Fruit fly (Drosophila melanogaster) whole organism, embryonic: ENCODE data around the gene Cyp28d2.

Source experiments
- Aef1 ChIP-seq: fragments of 200-800 bp; sonication (Bioruptor generic); IDR thresholded peaks from 3 replicates; pipeline ENCODE4 v1.3.6; 2022; ENCODE audit warnings: missing biosample characterization, missing genetic modification characterization
- B-H1 ChIP-seq: fragments of 200-800 bp; sonication (Bioruptor generic); IDR thresholded peaks from 3 replicates; pipeline ENCODE4 v1.3.6; 2022; ENCODE audit warnings: missing biosample characterization, missing genetic modification characterization
- CG10267 ChIP-seq: fragments of 200-800 bp; sonication (Bioruptor generic); optimal IDR thresholded peaks from 2 replicates; lab custom pipeline; 2018; ENCODE audit warnings: missing biosample characterization, mild to moderate bottlenecking, missing genetic modification characterization, moderate library complexity
- CG10366 ChIP-seq: fragments of 200-800 bp; sonication (Bioruptor generic); IDR thresholded peaks from 2 replicates; pipeline ENCODE4 v1.3.6; 2022; ENCODE audit warnings: missing biosample characterization, missing genetic modification characterization
- CG13123 ChIP-seq: fragments of 200-800 bp; sonication (Bioruptor generic); optimal IDR thresholded peaks from 2 replicates; lab custom pipeline; 2016; ENCODE audit warnings: missing biosample characterization, missing genetic modification characterization
- CG14441 ChIP-seq: fragments of 200-800 bp; sonication (Bioruptor generic); IDR thresholded peaks from 2 replicates; pipeline ENCODE4 v1.3.6; 2022; ENCODE audit warnings: missing biosample characterization, missing genetic modification characterization
- CG15479 ChIP-seq: fragments of 200-800 bp; sonication (Bioruptor generic); optimal IDR thresholded peaks from 3 replicates; lab custom pipeline; 2019; ENCODE audit warnings: missing biosample characterization, mild to moderate bottlenecking, missing genetic modification characterization, moderate library complexity
- CG17328 ChIP-seq: fragments of 200-800 bp; sonication (Bioruptor generic); IDR thresholded peaks from 2 replicates; pipeline ENCODE4 v1.3.6; 2022; ENCODE audit warnings: missing biosample characterization, missing genetic modification characterization
- CG18619 ChIP-seq: fragments of 200-800 bp; sonication (Bioruptor generic); optimal IDR thresholded peaks from 3 replicates; lab custom pipeline; 2017; ENCODE audit warnings: missing biosample characterization, mild to moderate bottlenecking, missing genetic modification characterization
- CG2678 ChIP-seq: fragments of 200-800 bp; sonication (Bioruptor generic); optimal IDR thresholded peaks from 3 replicates; lab custom pipeline; 2019; ENCODE audit warnings: missing biosample characterization, mild to moderate bottlenecking, missing genetic modification characterization, moderate library complexity
- CG2712 ChIP-seq: fragments of 200-800 bp; optimal IDR thresholded peaks from 3 replicates; lab custom pipeline; 2019; ENCODE audit warnings: missing biosample characterization, mild to moderate bottlenecking, missing genetic modification characterization, moderate library complexity
- CG31388 ChIP-seq: fragments of 200-800 bp; sonication (Bioruptor generic); optimal IDR thresholded peaks from 2 replicates; lab custom pipeline; 2016; ENCODE audit warnings: missing biosample characterization, missing genetic modification characterization
- CG33213 ChIP-seq: fragments of 200-800 bp; sonication (Bioruptor generic); optimal IDR thresholded peaks from 3 replicates; lab custom pipeline; 2016; ENCODE audit warnings: missing biosample characterization, missing genetic modification characterization
- CG4328 ChIP-seq: fragments of 200-800 bp; sonication (Bioruptor generic); optimal IDR thresholded peaks from 3 replicates; lab custom pipeline; 2017; ENCODE audit warnings: missing biosample characterization, missing genetic modification reagents, missing genetic modification characterization
- CG4707 ChIP-seq: fragments of 200-800 bp; sonication (Bioruptor generic); optimal IDR thresholded peaks from 2 replicates; lab custom pipeline; 2018; ENCODE audit warnings: missing biosample characterization, mild to moderate bottlenecking, missing genetic modification characterization, moderate library complexity
- CG5953 ChIP-seq: fragments of 200-800 bp; sonication (Bioruptor generic); IDR thresholded peaks from 2 replicates; pipeline ENCODE4 v1.3.6; 2022; ENCODE audit warnings: missing biosample characterization, missing genetic modification characterization
- CG7372 ChIP-seq: fragments of 200-800 bp; sonication (Bioruptor generic); IDR thresholded peaks from 2 replicates; pipeline ENCODE4 v1.3.6; 2022; ENCODE audit warnings: missing biosample characterization, missing genetic modification characterization
- CG7839 ChIP-seq: fragments of 200-800 bp; sonication (Bioruptor generic); optimal IDR thresholded peaks from 3 replicates; lab custom pipeline; 2018; ENCODE audit warnings: missing biosample characterization, mild to moderate bottlenecking, missing genetic modification characterization, moderate library complexity
- CG8388 ChIP-seq: fragments of 200-800 bp; sonication (Bioruptor generic); optimal IDR thresholded peaks from 2 replicates; lab custom pipeline; 2019; ENCODE audit warnings: missing biosample characterization, mild to moderate bottlenecking, missing genetic modification characterization, moderate library complexity
- CG9727 ChIP-seq: fragments of 200-800 bp; sonication (Bioruptor generic); optimal IDR thresholded peaks from 3 replicates; lab custom pipeline; 2017; ENCODE audit warnings: missing biosample characterization, mild to moderate bottlenecking, missing genetic modification characterization
- CTCF ChIP-seq: fragments of 200-800 bp; sonication (Bioruptor generic); optimal IDR thresholded peaks from 2 replicates; lab custom pipeline; 2017; ENCODE audit warnings: missing biosample characterization, mild to moderate bottlenecking, missing genetic modification characterization, moderate library complexity
- Dfd ChIP-seq, 2 experiments: fragments of >200 bp; optimal IDR thresholded peaks; 2 replicates each; lab custom pipeline; 2017; ENCODE audit warnings: missing biosample characterization in 2 of 2, missing genetic modification characterization in 2 of 2
- Dip2 ChIP-seq: fragments of 200-800 bp; sonication (Bioruptor generic); IDR thresholded peaks from 2 replicates; pipeline ENCODE4 v1.3.6; 2022; ENCODE audit warnings: missing biosample characterization, missing genetic modification characterization
- E2f2 ChIP-seq: fragments of 200-800 bp; sonication (Bioruptor generic); IDR thresholded peaks from 2 replicates; pipeline ENCODE4 v1.3.6; 2022; ENCODE audit warnings: missing biosample characterization, missing genetic modification characterization
- HmgZ ChIP-seq: fragments of 200-800 bp; sonication (Bioruptor generic); optimal IDR thresholded peaks from 2 replicates; lab custom pipeline; 2018; ENCODE audit warnings: missing biosample characterization, mild to moderate bottlenecking, missing genetic modification characterization
- Hr3 ChIP-seq: fragments of 200-800 bp; sonication (Bioruptor generic); optimal IDR thresholded peaks from 3 replicates; lab custom pipeline; 2016; ENCODE audit warnings: missing biosample characterization, missing genetic modification characterization
- NC2β ChIP-seq: fragments of 200-800 bp; sonication (Bioruptor generic); optimal IDR thresholded peaks from 2 replicates; lab custom pipeline; 2016; ENCODE audit warnings: missing biosample characterization, missing genetic modification characterization
- Ravus ChIP-seq: fragments of 200-800 bp; sonication (Bioruptor generic); IDR thresholded peaks from 2 replicates; pipeline ENCODE4 v1.3.6; 2022; ENCODE audit warnings: missing biosample characterization, missing genetic modification characterization
- Sox102F ChIP-seq: fragments of 200-800 bp; sonication (Bioruptor generic); optimal IDR thresholded peaks from 2 replicates; lab custom pipeline; 2018; ENCODE audit warnings: missing biosample characterization, mild to moderate bottlenecking, missing genetic modification characterization, moderate library complexity
- TFAM ChIP-seq: fragments of 200-800 bp; sonication (Bioruptor generic); optimal IDR thresholded peaks from 2 replicates; lab custom pipeline; 2017; ENCODE audit warnings: missing biosample characterization, missing genetic modification characterization, inconsistent platforms
- Vsx1 ChIP-seq: fragments of 200-800 bp; sonication (Bioruptor generic); optimal IDR thresholded peaks from 2 replicates; lab custom pipeline; 2017; ENCODE audit warnings: missing biosample characterization, mild to moderate bottlenecking, missing genetic modification characterization, missing genetic modification reagents
- ato ChIP-seq: fragments of 200-800 bp; sonication (Bioruptor generic); IDR thresholded peaks from 2 replicates; pipeline ENCODE4 v1.3.6; 2022; ENCODE audit warnings: missing biosample characterization, missing genetic modification characterization; ENCODE audit not compliant: partially characterized antibody
- cas ChIP-seq: fragments of 200-800 bp; sonication (Bioruptor generic); IDR thresholded peaks from 2 replicates; pipeline ENCODE4 v1.3.6; 2022; ENCODE audit warnings: missing biosample characterization, missing genetic modification characterization
- da ChIP-seq: fragments of 200-800 bp; sonication (Bioruptor generic); optimal IDR thresholded peaks from 2 replicates; lab custom pipeline; 2016; ENCODE audit warnings: missing biosample characterization, missing genetic modification characterization
- dati ChIP-seq: fragments of 200-800 bp; sonication (Bioruptor generic); IDR thresholded peaks from 2 replicates; pipeline ENCODE4 v1.3.6; 2022; ENCODE audit warnings: missing biosample characterization, missing genetic modification characterization
- fd3F ChIP-seq: fragments of 200-800 bp; sonication (Bioruptor generic); optimal IDR thresholded peaks from 2 replicates; lab custom pipeline; 2018; ENCODE audit warnings: missing biosample characterization, mild to moderate bottlenecking, missing genetic modification characterization, moderate library complexity
- ftz-f1 ChIP-seq: fragments of 200-800 bp; sonication (Bioruptor generic); optimal IDR thresholded peaks from 2 replicates; lab custom pipeline; 2016; ENCODE audit warnings: missing biosample characterization, missing genetic modification characterization
- lola ChIP-seq, 3 experiments: fragments of >200 bp in 2 of 3; fragments of 200-800 bp in 1 of 3; sonication (Bioruptor generic) in 1 of 3; optimal IDR thresholded peaks; 2 replicates each; lab custom pipeline; 2017 to 2019; ENCODE audit warnings: missing biosample characterization in 3 of 3, missing genetic modification characterization in 3 of 3, mild to moderate bottlenecking in 1 of 3, moderate library complexity in 1 of 3
- nau ChIP-seq: fragments of 200-800 bp; sonication (Bioruptor generic); optimal IDR thresholded peaks from 3 replicates; lab custom pipeline; 2017; ENCODE audit warnings: missing biosample characterization, mild to moderate bottlenecking, missing genetic modification characterization, missing genetic modification reagents
- oc ChIP-seq: fragments of 200-800 bp; sonication (Bioruptor generic); optimal IDR thresholded peaks from 2 replicates; lab custom pipeline; 2018; ENCODE audit warnings: missing biosample characterization, mild to moderate bottlenecking, missing genetic modification characterization, moderate library complexity
- onecut ChIP-seq: fragments of 200-800 bp; sonication (Bioruptor generic); IDR thresholded peaks from 2 replicates; pipeline ENCODE4 v1.3.6; 2022; ENCODE audit warnings: missing biosample characterization, missing genetic modification characterization
- pan ChIP-seq, 4 experiments: fragments of >200 bp in 3 of 4; fragments of 200-800 bp in 1 of 4; sonication (Bioruptor generic) in 1 of 4; optimal IDR thresholded peaks in 3 of 4; IDR thresholded peaks in 1 of 4; 2 replicates each; pipeline versions ENCODE4 v1.3.6 to Lab custom; 2017 to 2022; ENCODE audit warnings: missing biosample characterization in 2 of 4, missing genetic modification characterization in 2 of 4, mixed read lengths in 1 of 4
- pzg ChIP-seq: fragments of 200-800 bp; sonication (Bioruptor generic); optimal IDR thresholded peaks from 3 replicates; lab custom pipeline; 2018; ENCODE audit warnings: missing biosample characterization, mild to moderate bottlenecking, missing genetic modification characterization, moderate library complexity
- sob ChIP-seq: fragments of 200-800 bp; sonication (Bioruptor generic); IDR thresholded peaks from 2 replicates; pipeline ENCODE4 v1.3.6; 2022; ENCODE audit warnings: missing biosample characterization, missing genetic modification characterization
- ssp ChIP-seq: fragments of 200-800 bp; sonication (Bioruptor generic); IDR thresholded peaks from 2 replicates; pipeline ENCODE4 v1.3.6; 2022; ENCODE audit warnings: missing biosample characterization, missing genetic modification characterization
- ttk ChIP-seq: fragments of 200-800 bp; sonication (Bioruptor generic); IDR thresholded peaks from 2 replicates; pipeline ENCODE4 v2.1.2; 2022; ENCODE audit warnings: missing biosample characterization, missing genetic modification characterization
- unpg ChIP-seq: fragments of 200-800 bp; sonication (Bioruptor generic); optimal IDR thresholded peaks from 3 replicates; lab custom pipeline; 2018; ENCODE audit warnings: missing biosample characterization, mild to moderate bottlenecking, missing genetic modification characterization, moderate library complexity
- vfl ChIP-seq: fragments of 200-800 bp; sonication (Bioruptor generic); optimal IDR thresholded peaks from 2 replicates; lab custom pipeline; 2016; ENCODE audit warnings: missing biosample characterization, missing genetic modification characterization
- yki ChIP-seq: fragments of >200 bp; optimal IDR thresholded peaks from 3 replicates; lab custom pipeline; 2018
- zfh2 ChIP-seq: fragments of 200-800 bp; sonication (Bioruptor generic); optimal IDR thresholded peaks from 2 replicates; lab custom pipeline; 2016; ENCODE audit warnings: missing biosample characterization, missing genetic modification characterization

The Cyp28d2 gene

dm6 chr2L:5225547-5226213 is 18.6 kb downstream of the Cyp28d2 start (continued):
- TF ChIP-seq pan (optimal IDR thresholded peaks at IDR 0.05; lab: Kevin White, UChicago) (no peak), pan (GFP tag; optimal IDR thresholded peaks at IDR 0.05 in 1 of 2, IDR thresholded peaks at IDR 0.05 in 1 of 2) (peak in 1 of 2 experiments; percentile 36), CTCF (GFP tag; lab: Kevin White, UChicago) (peak; percentile 6), B-H1 (no peak), Hr3 (GFP tag; lab: Kevin White, UChicago) (no peak), Sox102F (peak; percentile 28), CG8388 (GFP tag; lab: Kevin White, UChicago) (peak; percentile 4), CG2712 (tag; lab: Kevin White, UChicago) (no peak), sob (GFP tag; lab: Robert Waterston, UW) (no peak; the same call in 1 of the 2 replicates), CG17328 (no peak), CG5953 (GFP tag; lab: Robert Waterston, UW) (no peak), Vsx1 (GFP tag; lab: Kevin White, UChicago) (no peak), CG4707 (GFP tag; lab: Kevin White, UChicago) (no peak), CG2678 (peak; percentile 45), CG9727 (GFP tag; lab: Kevin White, UChicago) (no peak), Aef1 (GFP tag; lab: Robert Waterston, UW) (no peak), CG7372 (GFP tag; lab: Robert Waterston, UW) (no peak), onecut (GFP tag; lab: Robert Waterston, UW) (no peak), cas (GFP tag; lab: Robert Waterston, UW) (no peak), CG18619 (GFP tag; lab: Kevin White, UChicago) (no peak), CG31388 (no peak), da (GFP tag; lab: Kevin White, UChicago) (no peak), pzg (GFP tag; lab: Kevin White, UChicago) (no peak), ssp (GFP tag; lab: Robert Waterston, UW) (peak; percentile 32; the same call in 1 of the 2 replicates), CG4328 (no peak), Ravus (GFP tag; lab: Robert Waterston, UW) (no peak), vfl (GFP tag; lab: Kevin White, UChicago) (peak; percentile 12), CG33213 (GFP tag; lab: Kevin White, UChicago) (no peak), nau (GFP tag; lab: Kevin White, UChicago) (peak; percentile 3), TFAM (GFP tag; lab: Kevin White, UChicago) (no peak), zfh2 (GFP tag; lab: Kevin White, UChicago) (peak; percentile 26), fd3F (GFP tag; lab: Kevin White, UChicago) (no peak), unpg (GFP tag; lab: Kevin White, UChicago) (peak; percentile 21), Dfd (GFP tag; optimal IDR thresholded peaks at IDR 0.05; lab: Kevin White, UChicago) (no peak), ftz-f1 (no peak), HmgZ (tag; lab: Kevin White, UChicago) (no peak), dati (no peak), yki (no peak), lola (GFP tag; optimal IDR thresholded peaks at IDR 0.05; lab: Kevin White, UChicago) (no peak), NC2β (no peak), CG7839 (tag; lab: Kevin White, UChicago) (peak; percentile 36), CG15479 (GFP tag; lab: Kevin White, UChicago) (no peak), E2f2 (GFP tag; lab: Robert Waterston, UW) (peak; percentile 19; the same call in 1 of the 2 replicates), Dip2 (GFP tag; lab: Robert Waterston, UW) (no peak), CG14441 (GFP tag; lab: Robert Waterston, UW) (no peak; the same call in 1 of the 2 replicates), CG10267 (tag; lab: Kevin White, UChicago) (no peak), ttk (GFP tag; lab: Robert Waterston, UW) (no peak), CG10366 (GFP tag; lab: Robert Waterston, UW) (peak; percentile 31; the same call in 1 of the 2 replicates), ato (GFP tag; lab: Robert Waterston, UW) (no peak), oc (tag; lab: Kevin White, UChicago) (no peak), CG13123 (GFP tag; lab: Kevin White, UChicago) (no peak)
